Fruit fly (Drosophila melanogaster): ENCODE data around the gene COX5A.

COX5A gene

dm6 chr3R:11796780-11797179, 22.4 kb upstream of the COX5A start, which contains the start of gene Sbf:
TSS of gene Sbf (minus strand) at chr3R:11796948.
- no peak for TF ChIP-seq noc (tag; optimal IDR thresholded peaks at IDR 0.05)

- TF ChIP-seq noc (tag; optimal IDR thresholded peaks at IDR 0.05): peak; percentile 5
Measured at dm6 chr3R:11805584-11805983, 13.6 kb upstream of the COX5A start.

- TF ChIP-seq noc (tag; optimal IDR thresholded peaks at IDR 0.05): no peak
Measured at dm6 chr3R:11806753-11807152, 12.4 kb upstream of the COX5A start.

- no peak for TF ChIP-seq noc (tag; optimal IDR thresholded peaks at IDR 0.05)
Measured at dm6 chr3R:11807641-11808040, 11.5 kb upstream of the COX5A start.

- peak; percentile 22 for TF ChIP-seq noc (tag; optimal IDR thresholded peaks at IDR 0.05)
Measured at dm6 chr3R:11809620-11810019, 9.5 kb upstream of the COX5A start.

dm6 chr3R:11810831-11811484, 8.2 kb upstream of the COX5A start:
- peak; percentile 40 for TF ChIP-seq noc (tag; optimal IDR thresholded peaks at IDR 0.05)

- TF ChIP-seq noc (tag; optimal IDR thresholded peaks at IDR 0.05): no peak
Measured at dm6 chr3R:11812479-11812878, 6.7 kb upstream of the COX5A start.

- TF ChIP-seq noc (tag; optimal IDR thresholded peaks at IDR 0.05): peak; percentile 66
Measured at dm6 chr3R:11812881-11813466, 6.2 kb upstream of the COX5A start, which contains the start of gene ClC-a. TSS of gene ClC-a (minus strand) at chr3R:11813207.

- TF ChIP-seq noc (tag; optimal IDR thresholded peaks at IDR 0.05): no peak
Measured at dm6 chr3R:11819640-11819979, 451 bp downstream of the COX5A start.

- no peak for TF ChIP-seq noc (tag; optimal IDR thresholded peaks at IDR 0.05)
Measured at dm6 chr3R:11820148-11820547, 989 bp downstream of the COX5A start.

dm6 chr3R:11821800-11822199, 2.6 kb downstream of the COX5A start:
- no peak for TF ChIP-seq noc (tag; optimal IDR thresholded peaks at IDR 0.05)

dm6 chr3R:11822266-11822665, 3.1 kb downstream of the COX5A start, which contains the start of gene Kyat:
TSS of gene Kyat (minus strand) at chr3R:11822493.
- no peak for TF ChIP-seq noc (tag; optimal IDR thresholded peaks at IDR 0.05)

- TF ChIP-seq noc (tag; optimal IDR thresholded peaks at IDR 0.05): no peak
Measured at dm6 chr3R:11830757-11831586, 11.8 kb downstream of the COX5A start.

dm6 chr3R:11833406-11833805, 14.2 kb downstream of the COX5A start:
- no peak for TF ChIP-seq noc (tag; optimal IDR thresholded peaks at IDR 0.05)

- no peak for TF ChIP-seq noc (tag; optimal IDR thresholded peaks at IDR 0.05)
Measured at dm6 chr3R:11847379-11847778, 28.2 kb downstream of the COX5A start.

- no peak for TF ChIP-seq noc (tag; optimal IDR thresholded peaks at IDR 0.05)
Measured at dm6 chr3R:11849378-11850249, 30.5 kb downstream of the COX5A start.

Data from whole organism, larva.